Worm (Caenorhabditis elegans): ENCODE data around the gene Y40B10A.11.

The Y40B10A.11 gene

ce11 chrV:2067419-2067818 lies 16.0 kb upstream of the Y40B10A.11 start (continued):
- TF ChIP-seq lsy-27 (tag; optimal IDR thresholded peaks at IDR 0.05; ENCODE audit: borderline replicate concordance, insufficient read depth), result no peak
- TF ChIP-seq snpc-1.1 (tag; optimal IDR thresholded peaks at IDR 0.05; ENCODE audit: insufficient read depth), result peak; percentile 31
- no peak for TF ChIP-seq chd-7 (tag; optimal IDR thresholded peaks at IDR 0.05)
- no peak for TF ChIP-seq bed-2 (GFP tag; IDR thresholded peaks at IDR 0.05)
- TF ChIP-seq lsl-1 (GFP tag; optimal IDR thresholded peaks at IDR 0.05), result peak; percentile 89
- TF ChIP-seq nfya-1 (tag; optimal IDR thresholded peaks at IDR 0.05; ENCODE audit: borderline replicate concordance, insufficient read depth), result no peak
- no peak for TF ChIP-seq T07F8.4 (tag; optimal IDR thresholded peaks at IDR 0.05)
- TF ChIP-seq zim-3 (tag; optimal IDR thresholded peaks at IDR 0.05), result no peak
- no peak for TF ChIP-seq egl-44 (GFP tag; IDR thresholded peaks at IDR 0.05)
- peak; percentile 68; the same call in 1 of the 2 replicates for TF ChIP-seq C17E4.6 (GFP tag; IDR thresholded peaks at IDR 0.05)
- peak; percentile 6; the same call in 1 of the 2 replicates for TF ChIP-seq dox-1 (GFP tag; IDR thresholded peaks at IDR 0.05)
- TF ChIP-seq lin-35 (GFP tag; optimal IDR thresholded peaks at IDR 0.05), result no peak

DNA sequence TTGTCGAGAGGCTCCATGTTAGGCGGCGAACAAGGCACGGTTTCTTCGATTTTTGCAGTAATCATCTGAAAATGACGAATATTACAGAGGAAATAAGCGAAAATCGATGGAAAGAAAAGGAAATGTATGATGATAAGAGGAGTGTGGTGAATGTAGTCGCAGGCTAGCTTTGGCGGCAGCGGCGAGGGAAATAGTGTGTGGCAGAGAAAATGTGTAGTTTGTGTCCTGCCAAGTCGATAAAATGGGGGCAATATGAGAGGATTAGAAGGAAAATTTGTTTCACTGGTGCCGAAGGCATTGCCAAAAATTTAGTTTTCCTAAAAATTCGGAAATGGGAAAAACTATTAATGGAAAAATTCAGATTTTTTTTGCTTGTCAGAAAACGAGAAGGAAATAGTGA lies 15.4 kb upstream of the Y40B10A.11 start, which contains the start of gene nhr-86:
Gene nhr-86, minus strand, starts transcription at position 71 of the 400 bp plus-strand sequence.
- TF ChIP-seq nhr-80 (tag; optimal IDR thresholded peaks at IDR 0.05), result peak; percentile 19
- TF ChIP-seq hmg-1.2 (GFP tag; IDR thresholded peaks at IDR 0.05), result peak; percentile 45; the same call in 1 of the 2 replicates
- TF ChIP-seq K12H6.12 (tag; optimal IDR thresholded peaks at IDR 0.05), result no peak
- TF ChIP-seq cebp-1 (GFP tag; IDR thresholded peaks at IDR 0.05), result no peak
- TF ChIP-seq cebp-1 (tag; optimal IDR thresholded peaks at IDR 0.05), result peak; percentile 15

ce11 chrV:2057324-2057723 lies 5.9 kb upstream of the Y40B10A.11 start, which contains the start of gene comt-3:
Gene comt-3, plus strand, starts transcription at chrV:2057537.
- no peak for TF ChIP-seq xnd-1 (tag; optimal IDR thresholded peaks at IDR 0.05)
- TF ChIP-seq cebp-1 (GFP tag; IDR thresholded peaks at IDR 0.05), result peak; percentile 79; the same call in 1 of the 2 replicates
- peak; percentile 89 for TF ChIP-seq cebp-1 (tag; optimal IDR thresholded peaks at IDR 0.05)

ce11 chrV:2055765-2056504 lies 4.5 kb upstream of the Y40B10A.11 start:
- TF ChIP-seq cebp-1 (GFP tag; IDR thresholded peaks at IDR 0.05), result no peak; the same call in 1 of the 2 replicates
- TF ChIP-seq cebp-1 (tag; optimal IDR thresholded peaks at IDR 0.05), result peak; percentile 61
- TF ChIP-seq madf-3 (GFP tag; IDR thresholded peaks at IDR 0.05), result no peak
- peak; percentile 60 for TF ChIP-seq nhr-80 (tag; optimal IDR thresholded peaks at IDR 0.05)

- TF ChIP-seq let-526 (GFP tag; IDR thresholded peaks at IDR 0.05) (no peak), Y53F4B.3 (GFP tag; IDR thresholded peaks at IDR 0.05) (no peak), bed-1 (GFP tag; IDR thresholded peaks at IDR 0.05) (no peak), ceh-91 (GFP tag; IDR thresholded peaks at IDR 0.05) (no peak), C06A6.2 (GFP tag; conservative IDR thresholded peaks at IDR 0.05) (no peak), ets-4 (GFP tag; optimal IDR thresholded peaks at IDR 0.05) (no peak), ccch-3 (GFP tag; optimal IDR thresholded peaks at IDR 0.05) (no peak)
Measured at ce11 chrV:2054254-2054653, 2.8 kb upstream of the Y40B10A.11 start.

DNA sequence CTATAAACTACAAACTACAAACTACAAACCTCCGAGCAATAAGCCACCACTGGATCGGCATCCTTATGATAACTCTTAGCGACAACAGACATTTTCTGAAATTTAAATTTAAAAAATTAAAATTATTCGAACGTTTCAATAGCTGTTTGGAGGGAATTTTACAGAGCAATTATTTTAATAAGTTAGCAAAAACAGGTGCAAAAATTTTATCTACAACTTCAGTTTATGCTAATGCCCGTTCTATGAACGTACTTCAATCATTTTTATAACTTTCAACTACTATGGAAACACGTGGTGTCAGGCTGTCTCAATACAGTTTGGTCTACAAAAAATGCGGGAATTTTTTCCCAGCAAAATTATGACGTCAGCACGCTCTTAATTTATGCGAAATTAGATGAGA lies 2.1 kb upstream of the Y40B10A.11 start, which contains the start of gene comt-5:
Gene comt-5, minus strand, starts transcription at position 101 of the 400 bp plus-strand sequence.
- TF ChIP-seq snpc-3.4 (tag; optimal IDR thresholded peaks at IDR 0.05) (no peak), D2030.7 (GFP tag; IDR thresholded peaks at IDR 0.05) (no peak), ccch-3 (GFP tag; optimal IDR thresholded peaks at IDR 0.05) (no peak), snpc-1.3 (tag; optimal IDR thresholded peaks at IDR 0.05; ENCODE audit: insufficient read depth) (no peak), egrh-3 (GFP tag; IDR thresholded peaks at IDR 0.05) (no peak), F10E7.11 (tag; optimal IDR thresholded peaks at IDR 0.05) (no peak), F52B5.7 (tag; optimal IDR thresholded peaks at IDR 0.05) (no peak), ztf-22 (GFP tag; optimal IDR thresholded peaks at IDR 0.05) (no peak), mes-4 (tag; optimal IDR thresholded peaks at IDR 0.05) (no peak), repo-1 (tag; optimal IDR thresholded peaks at IDR 0.05) (no peak)

Measured in whole organism, young adult.